Worm (Caenorhabditis elegans): ENCODE results near the gene Y54G2A.13.

Gene Y54G2A.13

ce11 chrIV:2819633-2820032, at the start of gene Y54G2A.13:
Gene Y54G2A.13, minus strand, starts transcription at chrIV:2819733.
- TF ChIP-seq ham-2 (GFP tag; optimal IDR thresholded peaks at IDR 0.05) (no peak), blmp-1 (tag; optimal IDR thresholded peaks at IDR 0.05) (no peak), pha-4 (tag; optimal IDR thresholded peaks at IDR 0.05) (no peak), ceh-43 (GFP tag; optimal IDR thresholded peaks at IDR 0.05) (no peak)

- TF ChIP-seq snpc-4 (tag; optimal IDR thresholded peaks at IDR 0.05) (no peak), nhr-12 (tag; optimal IDR thresholded peaks at IDR 0.05) (no peak), unc-62 (GFP tag; optimal IDR thresholded peaks at IDR 0.05) (no peak), nhr-76 (tag; optimal IDR thresholded peaks at IDR 0.05) (no peak), lsy-2 (tag; optimal IDR thresholded peaks at IDR 0.05) (no peak), ztf-11 (tag; optimal IDR thresholded peaks at IDR 0.05) (no peak), sem-2 (GFP tag; optimal IDR thresholded peaks at IDR 0.05) (no peak), ceh-39 (tag; optimal IDR thresholded peaks at IDR 0.05) (no peak), ceh-83 (GFP tag; optimal IDR thresholded peaks at IDR 0.05) (no peak), cnd-1 (tag; optimal IDR thresholded peaks at IDR 0.05) (no peak), elt-3 (tag; optimal IDR thresholded peaks at IDR 0.05) (no peak), mls-2 (tag; optimal IDR thresholded peaks at IDR 0.05) (no peak)
Measured at ce11 chrIV:2864743-2865142, 45.2 kb upstream of the Y54G2A.13 start, which contains the start of gene Y54G2A.16. Gene Y54G2A.16, minus strand, starts transcription at chrIV:2864843.

ce11 chrIV:2858734-2859133, 39.2 kb upstream of the Y54G2A.13 start:
- no peak for TF ChIP-seq unc-120 (tag; optimal IDR thresholded peaks at IDR 0.05; ENCODE audit: poor library complexity, severe bottlenecking)
- TF ChIP-seq pha-4 (tag; optimal IDR thresholded peaks at IDR 0.05): no peak
- no peak for TF ChIP-seq lsy-2 (tag; optimal IDR thresholded peaks at IDR 0.05)
- TF ChIP-seq cnd-1 (tag; optimal IDR thresholded peaks at IDR 0.05): no peak
- TF ChIP-seq nhr-28 (tag; optimal IDR thresholded peaks at IDR 0.05): no peak
- no peak for TF ChIP-seq zip-8 (tag; optimal IDR thresholded peaks at IDR 0.05)
- TF ChIP-seq drap-1 (GFP tag; optimal IDR thresholded peaks at IDR 0.05): no peak
- no peak for TF ChIP-seq mep-1 (tag; optimal IDR thresholded peaks at IDR 0.05)
- no peak for TF ChIP-seq elt-1 (tag; optimal IDR thresholded peaks at IDR 0.05; ENCODE audit: borderline replicate concordance, insufficient read depth)
- TF ChIP-seq snpc-4 (tag; optimal IDR thresholded peaks at IDR 0.05): no peak
- no peak for TF ChIP-seq sptf-1 (tag; optimal IDR thresholded peaks at IDR 0.05)
- TF ChIP-seq nhr-2 (tag; optimal IDR thresholded peaks at IDR 0.05): no peak

ce11 chrIV:2855056-2855752, 35.7 kb upstream of the Y54G2A.13 start:
- TF ChIP-seq nhr-28 (tag; optimal IDR thresholded peaks at IDR 0.05) (no peak), sptf-1 (tag; optimal IDR thresholded peaks at IDR 0.05) (no peak)

ce11 chrIV:2854161-2854560, 34.6 kb upstream of the Y54G2A.13 start:
- TF ChIP-seq elt-3 (tag; optimal IDR thresholded peaks at IDR 0.05) (no peak), nhr-28 (tag; optimal IDR thresholded peaks at IDR 0.05) (no peak), cnd-1 (tag; optimal IDR thresholded peaks at IDR 0.05) (no peak), ceh-43 (GFP tag; optimal IDR thresholded peaks at IDR 0.05) (no peak), snpc-4 (tag; optimal IDR thresholded peaks at IDR 0.05) (no peak), ceh-39 (tag; optimal IDR thresholded peaks at IDR 0.05) (no peak), elt-1 (tag; optimal IDR thresholded peaks at IDR 0.05; ENCODE audit: borderline replicate concordance, insufficient read depth) (no peak)

ce11 chrIV:2853164-2853563, 33.6 kb upstream of the Y54G2A.13 start, which contains the start of gene Y54G2A.49:
Gene Y54G2A.49, minus strand, starts transcription at chrIV:2853264.
- no peak for TF ChIP-seq pha-4 (tag; optimal IDR thresholded peaks at IDR 0.05)
- TF ChIP-seq lin-32 (GFP tag; optimal IDR thresholded peaks at IDR 0.05): no peak
- TF ChIP-seq lsy-2 (tag; optimal IDR thresholded peaks at IDR 0.05): no peak
- TF ChIP-seq mab-5 (tag; optimal IDR thresholded peaks at IDR 0.05): no peak
- TF ChIP-seq ceh-43 (GFP tag; optimal IDR thresholded peaks at IDR 0.05): no peak
- no peak for TF ChIP-seq unc-120 (tag; optimal IDR thresholded peaks at IDR 0.05; ENCODE audit: poor library complexity, severe bottlenecking)
- no peak for TF ChIP-seq nhr-28 (tag; optimal IDR thresholded peaks at IDR 0.05)
- no peak for TF ChIP-seq M03D4.4 (tag; optimal IDR thresholded peaks at IDR 0.05)
- no peak for TF ChIP-seq mep-1 (tag; optimal IDR thresholded peaks at IDR 0.05)
- no peak for TF ChIP-seq ham-2 (GFP tag; optimal IDR thresholded peaks at IDR 0.05)
- no peak for TF ChIP-seq mls-2 (tag; optimal IDR thresholded peaks at IDR 0.05)
- TF ChIP-seq unc-39 (tag; optimal IDR thresholded peaks at IDR 0.05): no peak
- no peak for TF ChIP-seq flh-1 (GFP tag; optimal IDR thresholded peaks at IDR 0.05)
- no peak for TF ChIP-seq drap-1 (GFP tag; optimal IDR thresholded peaks at IDR 0.05)

Measured in whole organism, mixed stage, embryonic.